Worm (Caenorhabditis elegans): ENCODE measurements around the gene ZK816.3.

The ZK816.3 gene

ce11 chrX:3343620-3344197, 4.5 kb upstream of the ZK816.3 start:
- TF ChIP-seq efl-3 (GFP tag; optimal IDR thresholded peaks at IDR 0.05) (no peak), ces-1 (GFP tag; optimal IDR thresholded peaks at IDR 0.05) (no peak), vab-15 (tag; optimal IDR thresholded peaks at IDR 0.05) (no peak), lin-15B (tag; optimal IDR thresholded peaks at IDR 0.05) (no peak), jun-1 (tag; optimal IDR thresholded peaks at IDR 0.05) (no peak), Y116A8C.19 (tag; optimal IDR thresholded peaks at IDR 0.05; ENCODE audit: borderline replicate concordance) (no peak), zip-4 (GFP tag; optimal IDR thresholded peaks at IDR 0.05) (no peak), nhr-12 (tag; optimal IDR thresholded peaks at IDR 0.05) (no peak), lin-35 (GFP tag; optimal IDR thresholded peaks at IDR 0.05) (peak in 1 of 2 experiments; percentile 1), mef-2 (tag; optimal IDR thresholded peaks at IDR 0.05) (no peak), lin-14 (GFP tag; optimal IDR thresholded peaks at IDR 0.05) (peak; percentile 48), dsc-1 (tag; optimal IDR thresholded peaks at IDR 0.05) (no peak), blmp-1 (tag; optimal IDR thresholded peaks at IDR 0.05) (peak; percentile 9), F16B12.6 (tag; optimal IDR thresholded peaks at IDR 0.05) (no peak), lir-3 (tag; optimal IDR thresholded peaks at IDR 0.05; ENCODE audit: poor library complexity) (no peak), skn-1 (tag; optimal IDR thresholded peaks at IDR 0.05) (no peak), lsy-2 (tag; optimal IDR thresholded peaks at IDR 0.05) (no peak), rnt-1 (tag; optimal IDR thresholded peaks at IDR 0.05) (peak; percentile 15), elt-3 (tag; optimal IDR thresholded peaks at IDR 0.05) (no peak), nhr-47 (tag; optimal IDR thresholded peaks at IDR 0.05) (no peak), nhr-28 (tag; optimal IDR thresholded peaks at IDR 0.05) (no peak), ztf-11 (tag; optimal IDR thresholded peaks at IDR 0.05) (no peak), irx-1 (tag; optimal IDR thresholded peaks at IDR 0.05) (no peak), fkh-4 (tag; optimal IDR thresholded peaks at IDR 0.05; ENCODE audit: borderline replicate concordance) (no peak), hlh-4 (tag; optimal IDR thresholded peaks at IDR 0.05) (no peak), ets-5 (GFP tag; IDR thresholded peaks at IDR 0.05) (no peak), unc-98 (GFP tag; IDR thresholded peaks at IDR 0.05) (no peak), unc-86 (tag; optimal IDR thresholded peaks at IDR 0.05) (no peak), fkh-10 (GFP tag; optimal IDR thresholded peaks at IDR 0.05) (no peak), unc-30 (tag; optimal IDR thresholded peaks at IDR 0.05) (no peak), egl-27 (tag; optimal IDR thresholded peaks at IDR 0.05) (no peak), ceh-82 (tag; optimal IDR thresholded peaks at IDR 0.05) (no peak), aha-1 (tag; optimal IDR thresholded peaks at IDR 0.05) (no peak), ceh-88 (GFP tag; IDR thresholded peaks at IDR 0.05) (no peak), pax-3 (tag; optimal IDR thresholded peaks at IDR 0.05) (no peak), ceh-90 (tag; optimal IDR thresholded peaks at IDR 0.05) (no peak), elt-2 (tag; optimal IDR thresholded peaks at IDR 0.05) (no peak), nhr-77 (tag; optimal IDR thresholded peaks at IDR 0.05) (no peak), tbx-2 (tag; optimal IDR thresholded peaks at IDR 0.05) (no peak), tlp-1 (tag; optimal IDR thresholded peaks at IDR 0.05) (no peak), xbp-1 (tag; optimal IDR thresholded peaks at IDR 0.05) (no peak), nhr-76 (tag; optimal IDR thresholded peaks at IDR 0.05) (no peak), snu-23 (GFP tag; optimal IDR thresholded peaks at IDR 0.05) (peak; percentile 7), mdl-1 (tag; optimal IDR thresholded peaks at IDR 0.05) (no peak), nhr-90 (tag; optimal IDR thresholded peaks at IDR 0.05; ENCODE audit: poor library complexity) (no peak), ama-1 (optimal IDR thresholded peaks at IDR 0.05) (no peak), nhr-237 (tag; optimal IDR thresholded peaks at IDR 0.05) (no peak), nhr-85 (tag) (peak; percentile 49), hpl-2 (GFP tag; optimal IDR thresholded peaks at IDR 0.05) (no peak), mep-1 (tag; optimal IDR thresholded peaks at IDR 0.05) (no peak), lin-13 (GFP tag; optimal IDR thresholded peaks at IDR 0.05) (no peak)
